Worm (Caenorhabditis elegans) whole organism, L1 larva: ENCODE measurements around the gene Y94H6A.12.

Source experiments
- C16A3.4 ChIP-seq: fragments of 150-350 bp; optimal IDR thresholded peaks from 2 replicates; lab custom pipeline; 2014; ENCODE audit warnings: missing biosample characterization, missing genetic modification characterization
- C34B4.2 ChIP-seq: sonication (generic microtip); optimal IDR thresholded peaks from 2 replicates; lab custom pipeline; 2017; ENCODE audit warnings: mild to moderate bottlenecking, missing genetic modification characterization, missing compliant biosample characterization
- F16B12.6 ChIP-seq: fragments of 150-350 bp; optimal IDR thresholded peaks from 2 replicates; lab custom pipeline; 2014; ENCODE audit warnings: missing biosample characterization, missing genetic modification characterization
- aha-1 ChIP-seq: fragments of 150-350 bp; optimal IDR thresholded peaks from 2 replicates; lab custom pipeline; 2014; ENCODE audit warnings: missing biosample characterization, missing genetic modification characterization
- ceh-8 ChIP-seq: fragments of 200-800 bp; sonication (Bioruptor generic); optimal IDR thresholded peaks from 2 replicates; lab custom pipeline; 2018; ENCODE audit warnings: mild to moderate bottlenecking, missing genetic modification characterization, moderate library complexity, missing compliant biosample characterization
- ceh-82 ChIP-seq, 3 experiments: fragments of 150-350 bp in 1 of 3; sonication (generic microtip) in 2 of 3; optimal IDR thresholded peaks; 2 replicates each; lab custom pipeline; 2014 to 2017; ENCODE audit warnings: missing biosample characterization in 3 of 3, missing genetic modification characterization in 3 of 3
- ceh-88 ChIP-seq: fragments of 200-800 bp; sonication (Bioruptor generic); IDR thresholded peaks from 2 replicates; pipeline ENCODE4 v1.3.6; 2022; ENCODE audit warnings: missing genetic modification characterization, missing compliant biosample characterization
- dpl-1 ChIP-seq, 3 experiments: fragments of 150-350 bp in 2 of 3; sonication (generic microtip) in 1 of 3; optimal IDR thresholded peaks; 2 replicates each; lab custom pipeline; 2014 to 2017; ENCODE audit warnings: missing biosample characterization in 3 of 3, missing genetic modification characterization in 3 of 3, missing genetic modification reagents in 3 of 3
- efl-3 ChIP-seq: fragments of 200-800 bp; sonication (Bioruptor generic); optimal IDR thresholded peaks from 2 replicates; lab custom pipeline; 2018; ENCODE audit warnings: mild to moderate bottlenecking, missing genetic modification characterization, missing compliant biosample characterization
- egl-27 ChIP-seq, 2 experiments: fragments of 150-350 bp in 1 of 2; sonication (generic microtip); optimal IDR thresholded peaks; 3 replicates each; lab custom pipeline; 2017 to 2018; ENCODE audit warnings: missing biosample characterization in 2 of 2, missing genetic modification characterization in 2 of 2, missing genetic modification reagents in 2 of 2
- elt-2 ChIP-seq: sonication (generic microtip); optimal IDR thresholded peaks from 2 replicates; lab custom pipeline; 2016; ENCODE audit warnings: missing genetic modification characterization, mild to moderate bottlenecking, inconsistent platforms, missing compliant biosample characterization, missing genetic modification reagents
- ets-5 ChIP-seq: fragments of 200-800 bp; sonication (Bioruptor generic); IDR thresholded peaks from 2 replicates; pipeline ENCODE4 v1.3.6; 2022; ENCODE audit warnings: missing genetic modification characterization, missing compliant biosample characterization
- fkh-8 ChIP-seq: sonication (generic microtip); optimal IDR thresholded peaks from 2 replicates; lab custom pipeline; 2016; ENCODE audit warnings: mild to moderate bottlenecking, missing genetic modification characterization, missing compliant biosample characterization
- grh-1 ChIP-seq: fragments of 200-800 bp; sonication (Bioruptor generic); IDR thresholded peaks from 2 replicates; pipeline ENCODE4 v1.3.6; 2022; ENCODE audit warnings: missing genetic modification reagents, missing genetic modification characterization, missing compliant biosample characterization
- irx-1 ChIP-seq: sonication (generic microtip); optimal IDR thresholded peaks from 2 replicates; lab custom pipeline; 2016; ENCODE audit warnings: missing genetic modification characterization, missing compliant biosample characterization
- isw-1 ChIP-seq: fragments of 200-800 bp; sonication (Bioruptor generic); IDR thresholded peaks from 2 replicates; pipeline ENCODE4 v1.3.6; 2022; ENCODE audit warnings: missing genetic modification characterization, missing compliant biosample characterization
- jun-1 ChIP-seq: fragments of 150-350 bp; optimal IDR thresholded peaks from 2 replicates; lab custom pipeline; 2014; ENCODE audit warnings: missing biosample characterization, missing genetic modification reagents, missing genetic modification characterization
- lin-13 ChIP-seq: fragments of 150-350 bp; optimal IDR thresholded peaks from 2 replicates; lab custom pipeline; 2014; ENCODE audit warnings: missing biosample characterization, missing genetic modification reagents, missing genetic modification characterization
- lin-15B ChIP-seq: fragments of 150-350 bp; sonication (generic microtip); optimal IDR thresholded peaks from 3 replicates; lab custom pipeline; 2014; ENCODE audit warnings: missing biosample characterization, missing genetic modification characterization
- lin-35 ChIP-seq, 2 experiments: fragments of 150-350 bp; optimal IDR thresholded peaks; 2 replicates each; lab custom pipeline; 2014; ENCODE audit warnings: missing biosample characterization in 2 of 2, missing genetic modification characterization in 2 of 2, missing genetic modification reagents in 2 of 2
- lir-3 ChIP-seq: sonication (generic microtip); optimal IDR thresholded peaks from 2 replicates; lab custom pipeline; 2016; ENCODE audit warnings: mild to moderate bottlenecking, missing genetic modification characterization, moderate library complexity, missing compliant biosample characterization; ENCODE audit not compliant: poor library complexity
- lsy-2 ChIP-seq, 2 experiments: fragments of 150-350 bp; optimal IDR thresholded peaks; 2 replicates each; lab custom pipeline; 2014; ENCODE audit warnings: missing biosample characterization in 2 of 2, missing genetic modification characterization in 2 of 2
- mab-9 ChIP-seq: fragments of 200-800 bp; sonication (Bioruptor generic); IDR thresholded peaks from 2 replicates; pipeline ENCODE4 v1.3.6; 2022; ENCODE audit warnings: missing genetic modification reagents, missing genetic modification characterization, missing compliant biosample characterization
- mdl-1 ChIP-seq, 2 experiments: fragments of 150-350 bp; optimal IDR thresholded peaks; 2 replicates each; lab custom pipeline; 2014 to 2017; ENCODE audit warnings: missing biosample characterization in 2 of 2, missing genetic modification characterization in 2 of 2, inconsistent platforms in 1 of 2
- mef-2 ChIP-seq: fragments of 150-350 bp; optimal IDR thresholded peaks from 2 replicates; lab custom pipeline; 2014; ENCODE audit warnings: missing biosample characterization, missing genetic modification characterization
- mep-1 ChIP-seq: fragments of 150-350 bp; optimal IDR thresholded peaks from 2 replicates; lab custom pipeline; 2014; ENCODE audit warnings: missing biosample characterization, missing genetic modification characterization
- nhr-19 ChIP-seq: fragments of 200-800 bp; sonication (Bioruptor generic); conservative IDR thresholded peaks from 2 replicates; pipeline ENCODE4 v1.3.6; 2022; ENCODE audit warnings: missing genetic modification characterization, missing compliant biosample characterization
- nhr-20 ChIP-seq: sonication (generic microtip); optimal IDR thresholded peaks from 2 replicates; lab custom pipeline; 2016; ENCODE audit warnings: mild to moderate bottlenecking, missing genetic modification characterization, missing compliant biosample characterization
- nhr-28 ChIP-seq: fragments of 150-350 bp; optimal IDR thresholded peaks from 2 replicates; lab custom pipeline; 2014; ENCODE audit warnings: missing biosample characterization, missing genetic modification characterization
- nhr-85 ChIP-seq: sonication (generic microtip); peaks from one replicate; lab custom pipeline; 2016; ENCODE audit warnings: missing genetic modification characterization, inconsistent platforms, missing compliant biosample characterization
- pag-3 ChIP-seq: sonication (generic microtip); optimal IDR thresholded peaks from 2 replicates; lab custom pipeline; 2017; ENCODE audit warnings: missing genetic modification characterization, mild to moderate bottlenecking, missing compliant biosample characterization, antibody characterized with exemption, borderline replicate concordance; ENCODE audit not compliant: insufficient read depth
- pax-3 ChIP-seq: fragments of 200-800 bp; sonication (Bioruptor generic); optimal IDR thresholded peaks from 2 replicates; lab custom pipeline; 2018; ENCODE audit warnings: mild to moderate bottlenecking, missing genetic modification characterization, moderate library complexity, missing compliant biosample characterization
- skn-1 ChIP-seq: fragments of 150-350 bp; optimal IDR thresholded peaks from 2 replicates; lab custom pipeline; 2014; ENCODE audit warnings: missing biosample characterization, missing genetic modification characterization
- sptf-1 ChIP-seq: fragments of 150-350 bp; optimal IDR thresholded peaks from 2 replicates; lab custom pipeline; 2014; ENCODE audit warnings: missing biosample characterization, missing genetic modification characterization
- tbx-2 ChIP-seq: sonication (generic microtip); optimal IDR thresholded peaks from 2 replicates; lab custom pipeline; 2016; ENCODE audit warnings: missing genetic modification characterization, missing compliant biosample characterization
- tlp-1 ChIP-seq: fragments of 150-350 bp; optimal IDR thresholded peaks from 2 replicates; lab custom pipeline; 2014; ENCODE audit warnings: missing biosample characterization, missing genetic modification characterization
- unc-130 ChIP-seq: fragments of 150-350 bp; optimal IDR thresholded peaks from 2 replicates; lab custom pipeline; 2017; ENCODE audit warnings: missing biosample characterization, missing genetic modification characterization, inconsistent platforms
- unc-98 ChIP-seq: fragments of 200-800 bp; sonication (Bioruptor generic); IDR thresholded peaks from 2 replicates; pipeline ENCODE4 v1.3.6; 2022; ENCODE audit warnings: missing genetic modification characterization, missing compliant biosample characterization
- zag-1 ChIP-seq: fragments of 150-350 bp; optimal IDR thresholded peaks from 2 replicates; lab custom pipeline; 2014; ENCODE audit warnings: missing biosample characterization, missing genetic modification characterization
- zip-4 ChIP-seq: fragments of 200-800 bp; sonication (Bioruptor generic); optimal IDR thresholded peaks from 2 replicates; lab custom pipeline; 2018; ENCODE audit warnings: mild to moderate bottlenecking, missing genetic modification characterization, moderate library complexity, missing compliant biosample characterization

Y94H6A.12 gene

DNA sequence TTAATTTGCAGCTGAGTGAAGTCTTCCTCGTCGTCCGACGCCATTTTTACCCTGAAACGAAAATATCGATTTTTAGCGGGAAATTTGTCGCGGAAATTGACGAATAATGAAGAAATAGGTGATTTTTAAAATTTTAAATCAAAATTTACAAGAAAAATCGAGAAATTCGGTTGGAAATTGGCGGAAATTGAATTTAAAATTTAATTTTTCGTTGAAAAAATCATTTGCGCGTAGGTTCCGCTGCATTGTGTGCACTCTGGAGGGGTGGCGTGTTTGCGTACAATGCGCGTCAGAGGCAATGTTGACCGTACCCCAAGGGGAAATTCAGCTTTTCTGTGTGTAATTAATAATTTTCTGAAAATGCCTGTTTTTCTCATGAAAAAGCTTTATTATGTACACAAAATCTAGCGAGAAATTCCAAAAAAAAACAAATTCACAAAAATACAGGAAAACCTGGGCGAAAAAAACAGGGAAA lies 8.9 kb downstream of the Y94H6A.12 start, which contains the start of gene Y94H6A.5 (continued):
- no peak for TF ChIP-seq efl-3 (GFP tag; lab: Kevin White, UChicago)
- no peak for TF ChIP-seq grh-1 (GFP tag; lab: Robert Waterston, UW)
- no peak for TF ChIP-seq ets-5
- peak; percentile 31 to 65 (median 37) for TF ChIP-seq dpl-1 (GFP tag; optimal IDR thresholded peaks at IDR 0.05; lab: Kevin White, UChicago)
- TF ChIP-seq pax-3 (tag; lab: Kevin White, UChicago): no peak
- TF ChIP-seq nhr-20 (tag; lab: Kevin White, UChicago): no peak
- TF ChIP-seq aha-1 (tag; lab: Kevin White, UChicago): no peak
- peak; percentile 19 for TF ChIP-seq nhr-85
- TF ChIP-seq zip-4 (GFP tag; lab: Kevin White, UChicago): no peak
- no peak for TF ChIP-seq elt-2 (tag; lab: Kevin White, UChicago)
- peak in 1 of 2 experiments; percentile 43 for TF ChIP-seq mdl-1 (tag; optimal IDR thresholded peaks at IDR 0.05; lab: Kevin White, UChicago)
- TF ChIP-seq jun-1 (tag; lab: Kevin White, UChicago): no peak
- TF ChIP-seq tbx-2: peak; percentile 45
- TF ChIP-seq pag-3 (tag; lab: Kevin White, UChicago): no peak
- no peak for TF ChIP-seq sptf-1
- TF ChIP-seq tlp-1 (tag; lab: Kevin White, UChicago): no peak
- peak; percentile 0 for TF ChIP-seq irx-1 (tag; lab: Kevin White, UChicago)
- TF ChIP-seq C34B4.2 (tag; lab: Kevin White, UChicago): no peak
- TF ChIP-seq zag-1 (tag; lab: Kevin White, UChicago): no peak
- TF ChIP-seq isw-1 (GFP tag; lab: Robert Waterston, UW): peak; percentile 42; the same call in 1 of the 2 replicates
- TF ChIP-seq egl-27 (tag; optimal IDR thresholded peaks at IDR 0.05; lab: Kevin White, UChicago): no peak
- TF ChIP-seq ceh-82 (tag; optimal IDR thresholded peaks at IDR 0.05; lab: Kevin White, UChicago): peak in 2 of 3 experiments; percentile 23 to 59
- TF ChIP-seq skn-1 (tag; lab: Kevin White, UChicago): peak; percentile 57
- TF ChIP-seq lin-35 (GFP tag; optimal IDR thresholded peaks at IDR 0.05; lab: Kevin White, UChicago): peak; percentile 51 to 72
- no peak for TF ChIP-seq unc-98 (GFP tag; lab: Robert Waterston, UW)
- peak; percentile 68 for TF ChIP-seq unc-130 (tag; lab: Kevin White, UChicago)
- TF ChIP-seq C16A3.4 (tag; lab: Kevin White, UChicago): peak; percentile 36
- no peak for TF ChIP-seq ceh-8 (GFP tag; lab: Kevin White, UChicago)
- no peak for TF ChIP-seq lin-15B (tag; lab: Kevin White, UChicago)
- peak; percentile 90 to 98 for TF ChIP-seq lsy-2 (tag; optimal IDR thresholded peaks at IDR 0.05; lab: Kevin White, UChicago)
- peak; percentile 40 for TF ChIP-seq lin-13 (GFP tag; lab: Kevin White, UChicago)
- peak; percentile 51; the same call in 1 of the 2 replicates for TF ChIP-seq ceh-88 (GFP tag; lab: Robert Waterston, UW)
- TF ChIP-seq mab-9 (GFP tag; lab: Robert Waterston, UW): no peak
- peak; percentile 92 for TF ChIP-seq F16B12.6 (tag; lab: Kevin White, UChicago)
- no peak for TF ChIP-seq lir-3
- TF ChIP-seq mef-2 (tag; lab: Kevin White, UChicago): no peak
- TF ChIP-seq mep-1 (tag; lab: Kevin White, UChicago): peak; percentile 56
- TF ChIP-seq fkh-8: peak; percentile 55
- no peak for TF ChIP-seq nhr-28
- TF ChIP-seq nhr-19 (GFP tag; lab: Robert Waterston, UW): 0 out of 2 replicates have a peak, but pooled peaks have one; percentile 6

DNA sequence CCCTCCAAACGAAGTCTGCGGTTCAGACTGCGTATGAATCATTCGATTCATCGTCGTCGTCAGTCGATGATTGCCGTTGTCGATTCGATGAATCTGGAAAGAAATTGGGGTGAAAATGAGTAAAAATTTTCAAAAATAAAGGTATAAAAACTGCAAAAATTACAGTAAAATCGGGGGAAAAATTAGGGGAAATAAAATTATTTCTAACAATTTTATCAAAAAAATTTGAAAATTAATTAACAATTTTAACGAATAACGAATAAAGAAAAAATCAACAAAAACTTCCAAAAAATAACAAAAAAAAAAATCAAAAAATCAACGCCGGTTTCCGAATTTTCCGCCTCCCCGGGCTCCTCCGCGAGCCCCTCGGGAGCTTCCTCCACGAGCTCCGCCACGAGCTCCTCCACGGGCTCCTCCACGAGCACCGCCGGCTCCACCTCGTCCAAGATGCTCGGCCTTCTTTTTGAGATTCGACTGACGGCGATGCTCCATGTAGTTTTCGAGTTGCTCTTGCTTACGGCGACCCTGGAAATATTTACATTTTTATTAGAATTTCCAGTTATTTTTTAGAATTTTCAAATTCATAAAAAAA lies 24.0 kb downstream of the Y94H6A.12 start, which contains the start of gene egrh-3:
Gene egrh-3 (minus strand): TSS at position 51 of the 592 bp plus-strand sequence.
- TF ChIP-seq irx-1 (tag; lab: Kevin White, UChicago) (no peak), nhr-19 (GFP tag; lab: Robert Waterston, UW) (no peak), ceh-8 (GFP tag; lab: Kevin White, UChicago) (peak; percentile 75)
